Fruit fly (Drosophila melanogaster) ovary, adult (tissue): ENCODE data around the gene Srrm1.

Source experiments
- CG17801 ChIP-seq: fragments of 200-800 bp; optimal IDR thresholded peaks from 2 replicates; lab custom pipeline; 2019; ENCODE audit warnings: missing biosample characterization, mild to moderate bottlenecking, missing genetic modification characterization, moderate library complexity; ENCODE audit not compliant: partially characterized antibody

Srrm1 gene

dm6 chr3L:13036706-13037457 is at the start of gene Srrm1:
Gene Srrm1 (plus strand): TSS chr3L:13036821.
- TF ChIP-seq CG17801 (GFP tag; lab: Kevin White, UChicago), result no peak

DNA sequence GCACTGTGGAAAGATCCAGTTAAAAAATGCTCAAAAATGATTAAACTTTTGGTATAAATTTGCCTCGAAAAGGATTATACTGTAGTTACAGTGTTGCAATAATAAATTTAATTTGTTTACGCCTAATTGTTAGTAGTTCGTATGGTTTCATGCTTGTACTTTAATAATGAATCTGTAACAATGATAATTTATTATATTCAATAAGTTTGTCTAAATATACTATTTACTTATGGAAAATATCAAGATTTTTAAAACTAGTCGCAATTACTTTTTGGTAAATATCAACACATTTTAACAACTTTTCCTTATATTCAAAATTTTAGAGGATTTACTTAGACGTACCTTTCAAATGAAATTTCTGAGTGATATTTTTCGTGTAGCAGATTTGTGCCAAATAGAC is 41.8 kb upstream of the Srrm1 start, which contains the start of gene CG11262:
CG11262 (plus strand) TSS at position 301 of the 400 bp plus-strand sequence.
- TF ChIP-seq CG17801 (GFP tag; lab: Kevin White, UChicago), result no peak

DNA sequence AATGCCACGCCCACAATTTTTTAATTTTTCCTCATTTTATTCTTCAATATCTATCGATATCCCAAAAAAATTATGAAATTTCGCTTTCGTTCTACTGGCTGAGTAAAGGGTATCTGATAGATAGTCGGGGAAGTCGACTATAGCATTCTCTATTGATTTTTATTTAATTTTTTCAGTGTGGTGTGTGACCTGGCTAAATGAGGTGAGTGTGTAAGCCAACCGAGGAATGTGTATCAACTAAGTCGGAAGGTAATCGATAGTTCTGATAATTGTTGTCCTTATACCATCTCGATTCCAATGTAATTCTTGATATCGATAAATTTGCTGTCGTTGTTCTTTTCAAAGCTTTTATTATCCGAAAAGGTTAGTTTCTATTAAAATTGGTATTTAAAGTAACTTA is 30.1 kb upstream of the Srrm1 start, which contains the start of gene CG11263:
CG11263 (plus strand) TSS at position 328 of the 400 bp plus-strand sequence.
- no peak for TF ChIP-seq CG17801 (GFP tag; lab: Kevin White, UChicago)

DNA sequence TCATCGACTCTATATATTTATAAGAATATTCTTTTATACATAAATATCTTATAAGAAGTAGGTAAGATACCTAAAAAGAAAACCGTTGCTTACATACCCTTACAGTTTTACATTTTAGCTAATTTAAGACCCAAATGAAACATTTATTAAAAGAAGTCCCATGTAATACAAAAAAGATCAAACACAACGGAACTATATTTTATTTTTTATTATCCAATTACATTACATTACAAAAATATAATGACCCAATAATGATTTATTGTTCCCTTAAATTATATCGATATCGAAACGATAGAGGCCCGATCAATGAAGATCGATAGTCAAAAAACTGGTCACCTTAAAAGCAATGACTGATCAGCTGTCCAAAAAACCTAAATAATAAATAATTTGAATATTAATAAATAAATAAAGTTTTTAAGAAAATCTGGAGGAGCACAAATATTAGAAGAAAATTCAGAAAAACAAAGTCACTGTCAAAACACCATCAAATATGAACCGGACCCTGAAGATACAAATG is 28.6 kb upstream of the Srrm1 start:
- peak; percentile 2 for TF ChIP-seq CG17801 (GFP tag; lab: Kevin White, UChicago)

DNA sequence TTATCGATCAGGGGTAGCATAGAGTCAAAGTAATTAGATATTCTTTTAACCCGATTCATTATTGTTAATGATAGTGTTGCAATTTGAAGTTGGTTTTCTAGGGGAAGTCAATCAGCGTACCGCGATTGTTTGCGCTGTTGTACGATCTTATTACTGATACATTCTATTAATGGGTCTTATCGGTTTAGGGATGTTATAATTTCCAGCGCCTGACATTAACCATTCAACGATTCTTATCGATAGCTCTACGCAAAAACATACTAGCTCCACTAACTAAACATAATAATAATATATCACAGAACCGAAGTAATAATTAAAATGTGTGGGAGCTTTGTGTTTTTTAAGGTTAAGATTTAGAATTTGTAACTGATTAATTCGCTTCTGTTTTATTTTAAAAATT is 25.1 kb upstream of the Srrm1 start, which contains the start of gene Cul6:
Cul6 (minus strand) TSS at position 175 of the 400 bp plus-strand sequence.
- no peak for TF ChIP-seq CG17801 (GFP tag; lab: Kevin White, UChicago)

dm6 chr3L:13014693-13015092 is 21.9 kb upstream of the Srrm1 start:
- TF ChIP-seq CG17801 (GFP tag; lab: Kevin White, UChicago), result no peak

DNA sequence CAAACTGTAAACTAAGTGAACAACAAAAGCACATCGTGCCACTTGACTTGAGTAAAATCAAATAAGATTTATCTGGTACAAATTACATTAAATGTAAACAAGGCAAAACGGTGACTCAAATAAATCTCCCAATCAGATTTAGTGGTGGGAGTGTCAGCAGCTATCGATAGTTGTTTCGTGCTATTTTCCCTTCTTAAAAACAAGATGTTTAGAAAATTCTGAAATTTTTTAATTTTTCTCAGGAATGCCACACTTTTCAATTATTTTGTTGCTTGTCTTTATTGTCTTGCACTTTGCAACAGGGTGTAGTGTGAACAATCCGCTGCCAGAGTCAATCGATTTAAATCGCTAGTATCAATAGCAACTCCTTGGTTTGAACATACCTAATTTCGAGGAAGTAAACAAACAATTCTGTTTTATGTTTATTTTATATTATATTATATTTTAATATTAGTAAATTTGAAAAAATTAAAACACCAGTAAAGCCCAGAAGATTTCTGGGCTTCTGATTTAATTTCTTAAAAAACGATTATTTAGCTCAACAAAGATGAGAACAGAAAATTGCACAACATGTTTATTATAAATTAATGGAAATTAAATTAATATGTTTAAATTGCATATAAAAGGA is 21.3 kb upstream of the Srrm1 start, which contains the start of gene MICAL-like:
MICAL-like (minus strand) TSS at position 138 of the 628 bp plus-strand sequence.
- TF ChIP-seq CG17801 (GFP tag; lab: Kevin White, UChicago), result peak; percentile 24

- TF ChIP-seq CG17801 (GFP tag; lab: Kevin White, UChicago), result peak; percentile 84
Observed at dm6 chr3L:13015823-13016465, 20.7 kb upstream of the Srrm1 start, which contains the start of gene CG11267. Gene CG11267 (plus strand): TSS chr3L:13016050.

DNA sequence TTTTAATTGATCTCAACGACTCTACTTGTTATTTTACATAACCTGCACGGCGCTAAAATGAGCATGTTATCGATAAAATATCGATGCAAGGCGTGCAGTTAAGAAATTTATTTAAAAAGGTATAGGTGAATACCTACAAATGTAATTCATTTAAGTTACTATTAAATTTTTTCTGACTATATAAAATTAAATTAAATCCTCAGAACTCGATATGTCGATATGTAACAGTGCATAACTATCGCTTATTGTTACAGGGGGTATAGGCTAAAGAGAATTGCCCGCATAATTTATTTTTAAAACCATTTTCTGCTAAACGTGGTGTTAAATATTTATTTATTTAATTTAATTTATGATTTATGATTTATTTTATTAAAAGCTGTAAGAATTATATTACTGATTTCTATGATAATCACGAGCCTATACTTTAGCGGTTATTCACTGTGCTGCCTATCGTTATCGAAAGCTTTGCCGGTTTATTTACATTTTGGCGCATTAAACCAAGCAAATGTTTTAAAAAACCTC is 18.8 kb upstream of the Srrm1 start, which contains the start of the genes mRpL20 and Icmt:
mRpL20 (minus strand) TSS at position 65 of the 522 bp plus-strand sequence.
Icmt (plus strand) TSS at position 464 of the 522 bp plus-strand sequence.
- peak; percentile 92 for TF ChIP-seq CG17801 (GFP tag; lab: Kevin White, UChicago)

- no peak for TF ChIP-seq CG17801 (GFP tag; lab: Kevin White, UChicago)
Observed at dm6 chr3L:13019249-13019956, 17.2 kb upstream of the Srrm1 start.

dm6 chr3L:13021727-13022126 is 14.9 kb upstream of the Srrm1 start:
- no peak for TF ChIP-seq CG17801 (GFP tag; lab: Kevin White, UChicago)

DNA sequence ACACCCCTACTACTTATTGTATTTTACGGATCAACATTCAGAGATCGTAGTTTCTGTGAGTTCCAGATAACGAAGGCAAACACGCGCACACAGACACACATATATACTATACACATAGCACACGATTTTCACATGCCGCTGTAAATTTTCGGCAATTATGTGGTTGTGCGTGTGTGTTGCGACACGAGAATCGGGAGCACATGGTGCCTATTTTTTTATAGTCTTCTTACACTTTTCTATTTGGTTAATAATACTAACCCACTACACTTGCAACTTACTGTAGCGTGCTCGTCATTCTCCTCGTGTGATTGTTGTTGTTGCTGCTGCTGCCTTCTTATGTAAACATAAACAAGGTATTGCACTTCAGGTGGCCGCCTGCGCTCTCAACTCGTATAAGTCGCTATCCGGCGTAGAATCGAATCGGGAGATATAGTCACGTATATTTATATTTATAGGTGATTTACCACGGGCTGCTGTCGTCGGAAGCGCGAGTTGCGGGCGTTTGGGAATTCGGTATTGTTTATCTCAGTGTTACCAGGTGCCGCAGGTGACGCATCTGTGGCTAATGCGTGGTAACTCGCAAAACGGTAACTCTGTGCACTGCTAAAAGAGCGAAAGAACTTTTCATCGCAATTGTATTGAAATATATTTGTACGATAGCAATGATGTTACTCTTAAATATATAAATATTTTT is 14.3 kb upstream of the Srrm1 start, which contains the start of gene Adk2:
Adk2 (minus strand) TSS at position 529 of the 694 bp plus-strand sequence.
- TF ChIP-seq CG17801 (GFP tag; lab: Kevin White, UChicago), result no peak
